Fruit fly (Drosophila melanogaster) whole organism: ENCODE results near the gene Mtr3.

ENCODE experiments used
- CG8478 ChIP-seq: fragments of >200 bp; optimal IDR thresholded peaks from 2 replicates; lab custom pipeline; 2018; ENCODE audit warnings: inconsistent platforms
- Dll ChIP-seq: fragments of >200 bp; optimal IDR thresholded peaks from 2 replicates; lab custom pipeline; 2017
- pan ChIP-seq: fragments of >200 bp; optimal IDR thresholded peaks from 2 replicates; lab custom pipeline; 2017
- psq ChIP-seq: fragments of >200 bp; optimal IDR thresholded peaks from 2 replicates; lab custom pipeline; 2017
- usp ChIP-seq: fragments of >200 bp; optimal IDR thresholded peaks from 2 replicates; lab custom pipeline; 2017; ENCODE audit warnings: missing biosample characterization, missing genetic modification characterization, mixed read lengths

DNA sequence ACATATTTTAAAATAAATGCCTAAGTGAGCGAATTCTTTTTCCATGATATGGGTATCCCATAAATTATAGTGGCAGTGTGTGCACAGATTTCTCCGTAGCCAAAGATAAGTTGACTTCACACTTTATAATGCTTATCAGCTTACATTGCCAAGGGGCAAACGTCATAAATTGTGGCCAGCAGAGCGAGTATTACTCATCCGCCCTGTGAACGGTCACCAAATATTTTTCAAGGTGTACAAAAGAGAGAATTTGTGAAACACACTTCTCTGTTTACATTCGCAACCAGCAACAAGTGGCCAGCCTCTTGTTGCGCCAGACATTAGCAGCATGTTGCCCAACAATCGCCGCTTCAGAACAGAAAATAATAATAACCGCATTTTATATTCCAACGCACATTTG lies 19.4 kb upstream of the Mtr3 start:
- no peak for TF ChIP-seq usp (GFP tag; lab: Kevin White, UChicago)
- no peak for TF ChIP-seq psq (lab: Kevin White, UChicago)
- TF ChIP-seq Dll: no peak
- no peak for TF ChIP-seq pan (lab: Kevin White, UChicago)
- no peak for TF ChIP-seq CG8478
